Worm (Caenorhabditis elegans) whole organism, early embryonic: ENCODE results near the gene K06A4.10.

ENCODE experiments used
- B0310.2 ChIP-seq: sonication (generic microtip); optimal IDR thresholded peaks from 2 replicates; lab custom pipeline; 2016; ENCODE audit warnings: mild to moderate bottlenecking, missing genetic modification characterization, missing compliant biosample characterization
- F13C5.2 ChIP-seq: sonication (generic microtip); optimal IDR thresholded peaks from 2 replicates; lab custom pipeline; 2017; ENCODE audit warnings: mild to moderate bottlenecking, missing genetic modification characterization, inconsistent platforms, missing compliant biosample characterization
- aly-1 ChIP-seq: sonication (generic microtip); optimal IDR thresholded peaks from 2 replicates; lab custom pipeline; 2016; ENCODE audit warnings: missing genetic modification characterization, missing compliant biosample characterization
- ama-1 ChIP-seq: fragments of 150-350 bp; optimal IDR thresholded peaks from 2 replicates; lab custom pipeline; 2014
- ceh-13 ChIP-seq: fragments of 200-800 bp; sonication (Bioruptor generic); optimal IDR thresholded peaks from 2 replicates; lab custom pipeline; 2018; ENCODE audit warnings: mild to moderate bottlenecking, missing genetic modification characterization, missing compliant biosample characterization
- ceh-36 ChIP-seq: sonication (generic microtip); optimal IDR thresholded peaks from 2 replicates; lab custom pipeline; 2016; ENCODE audit warnings: missing genetic modification characterization, inconsistent platforms, missing compliant biosample characterization
- flt-1 ChIP-seq: fragments of 200-800 bp; sonication (Bioruptor generic); IDR thresholded peaks from 2 replicates; pipeline ENCODE4 v1.3.6; 2022; ENCODE audit warnings: missing genetic modification characterization, missing compliant biosample characterization
- hmbx-1 ChIP-seq: sonication (generic microtip); optimal IDR thresholded peaks from 2 replicates; lab custom pipeline; 2016; ENCODE audit warnings: mild to moderate bottlenecking, missing genetic modification characterization, missing compliant biosample characterization
- pes-1 ChIP-seq: fragments of 200-800 bp; sonication (Bioruptor generic); IDR thresholded peaks from 2 replicates; pipeline ENCODE4 v1.3.6; 2022; ENCODE audit warnings: missing genetic modification reagents, missing genetic modification characterization, missing compliant biosample characterization
- scrt-1 ChIP-seq: fragments of 200-800 bp; sonication (Bioruptor generic); IDR thresholded peaks from 2 replicates; pipeline ENCODE4 v1.3.6; 2022; ENCODE audit warnings: missing genetic modification characterization, missing compliant biosample characterization
- sea-1 ChIP-seq: fragments of 200-800 bp; sonication (Bioruptor generic); conservative IDR thresholded peaks from 2 replicates; pipeline ENCODE4 v1.3.6; 2022; ENCODE audit warnings: missing genetic modification characterization, missing compliant biosample characterization
- tbx-11 ChIP-seq: fragments of 200-800 bp; sonication (Bioruptor generic); IDR thresholded peaks from 2 replicates; pipeline ENCODE4 v1.3.6; 2022; ENCODE audit warnings: missing genetic modification characterization, missing compliant biosample characterization
- tbx-37 ChIP-seq: fragments of 200-800 bp; sonication (Bioruptor generic); conservative IDR thresholded peaks from 2 replicates; pipeline ENCODE4 v1.3.6; 2022; ENCODE audit warnings: missing genetic modification reagents, missing genetic modification characterization, missing compliant biosample characterization

- TF ChIP-seq B0310.2 (tag; lab: Kevin White, UChicago) (no peak), sea-1 (no peak), tbx-11 (GFP tag; lab: Robert Waterston, UW) (no peak), ceh-13 (GFP tag; lab: Kevin White, UChicago) (no peak), ama-1 (no peak), ceh-36 (tag; lab: Kevin White, UChicago) (no peak), scrt-1 (GFP tag; lab: Robert Waterston, UW) (no peak), tbx-37 (GFP tag; lab: Robert Waterston, UW) (no peak), aly-1 (tag; lab: Kevin White, UChicago) (no peak), hmbx-1 (tag; lab: Kevin White, UChicago) (no peak), flt-1 (no peak), pes-1 (GFP tag; lab: Robert Waterston, UW) (no peak), F13C5.2 (tag; lab: Kevin White, UChicago) (no peak)
Observed at ce11 chrV:9451485-9451884, 38.1 kb downstream of the K06A4.10 start.
